Fruit fly (Drosophila melanogaster): ENCODE data around the gene Prosalpha4.
A peak's percentile ranks its signal among the peaks of the same experiment; 100 is the strongest.

Prosalpha4 gene

dm6 chrX:16270795-16271194, 5.3 kb upstream of the Prosalpha4 start, which contains the start of gene Mfe2 (continued):
- TF ChIP-seq salr (GFP tag; optimal IDR thresholded peaks at IDR 0.05) = no peak
- TF ChIP-seq vri (GFP tag; optimal IDR thresholded peaks at IDR 0.05) = peak; percentile 37
- TF ChIP-seq Sox14 (GFP tag; optimal IDR thresholded peaks at IDR 0.05) = peak; percentile 17
- peak; percentile 40 for TF ChIP-seq CG7368 (GFP tag; optimal IDR thresholded peaks at IDR 0.05)
- peak; percentile 42 for TF ChIP-seq esn (GFP tag; optimal IDR thresholded peaks at IDR 0.05)
- TF ChIP-seq fd85E (GFP tag; optimal IDR thresholded peaks at IDR 0.05) = peak; percentile 13
- TF ChIP-seq Eip93F (GFP tag; optimal IDR thresholded peaks at IDR 0.05) = no peak
- peak; percentile 24 for TF ChIP-seq Ets96B (tag; optimal IDR thresholded peaks at IDR 0.05)
- peak; percentile 20 for TF ChIP-seq CG3032 (tag; optimal IDR thresholded peaks at IDR 0.05)
- peak; percentile 28 for TF ChIP-seq CG10631 (GFP tag; optimal IDR thresholded peaks at IDR 0.05)
- no peak for TF ChIP-seq Hr4 (GFP tag; optimal IDR thresholded peaks at IDR 0.05)
- TF ChIP-seq CG9139 (GFP tag; optimal IDR thresholded peaks at IDR 0.05) = peak; percentile 76
- peak; percentile 6 for TF ChIP-seq Met (GFP tag; optimal IDR thresholded peaks at IDR 0.05)
- TF ChIP-seq svp (GFP tag) = peak; percentile 89
- TF ChIP-seq CG6163 (GFP tag; IDR thresholded peaks at IDR 0.05) = peak; percentile 21; the same call in 1 of the 3 replicates
- TF ChIP-seq CG6792 (GFP tag; optimal IDR thresholded peaks at IDR 0.05) = no peak
- TF ChIP-seq OdsH (GFP tag; optimal IDR thresholded peaks at IDR 0.05) = no peak
- peak; percentile 52 for TF ChIP-seq CG6808 (GFP tag; optimal IDR thresholded peaks at IDR 0.05)
- TF ChIP-seq CG8319 (GFP tag; optimal IDR thresholded peaks at IDR 0.05) = no peak
- TF ChIP-seq dsx (GFP tag; optimal IDR thresholded peaks at IDR 0.05; ENCODE audit: poor library complexity, severe bottlenecking) = peak; percentile 42
- TF ChIP-seq topi (GFP tag; optimal IDR thresholded peaks at IDR 0.05) = peak; percentile 52
- no peak for TF ChIP-seq Lpt (GFP tag; optimal IDR thresholded peaks at IDR 0.05)

- TF ChIP-seq Eip78C (GFP tag) = peak; percentile 11
- no peak for TF ChIP-seq CG3919 (GFP tag; optimal IDR thresholded peaks at IDR 0.05)
Measured at dm6 chrX:16275168-16275853, 759 bp upstream of the Prosalpha4 start.

dm6 chrX:16277878-16278506, 1.9 kb downstream of the Prosalpha4 start, which contains the start of gene eas:
Gene eas (plus strand): TSS chrX:16278328.
- TF ChIP-seq CG31627 (GFP tag; optimal IDR thresholded peaks at IDR 0.05) = peak; percentile 16
- TF ChIP-seq Eip75B (GFP tag; optimal IDR thresholded peaks at IDR 0.05) = no peak
- TF ChIP-seq eg (GFP tag; IDR thresholded peaks at IDR 0.05) = no peak
- TF ChIP-seq CG6792 (GFP tag; optimal IDR thresholded peaks at IDR 0.05) = no peak
- no peak for TF ChIP-seq Sox15 (GFP tag; optimal IDR thresholded peaks at IDR 0.05)
- no peak for TF ChIP-seq CG9139 (GFP tag; optimal IDR thresholded peaks at IDR 0.05)
- TF ChIP-seq Hr39 (GFP tag; optimal IDR thresholded peaks at IDR 0.05) = peak; percentile 36
- no peak for TF ChIP-seq pdm3 (GFP tag; optimal IDR thresholded peaks at IDR 0.05)
- no peak for TF ChIP-seq fd85E (GFP tag; optimal IDR thresholded peaks at IDR 0.05)
- TF ChIP-seq acj6 (GFP tag; optimal IDR thresholded peaks at IDR 0.05) = peak; percentile 27
- no peak for TF ChIP-seq CG11294 (GFP tag; IDR thresholded peaks at IDR 0.05)
- TF ChIP-seq CG8632 (GFP tag; optimal IDR thresholded peaks at IDR 0.05) = no peak
- no peak for TF ChIP-seq CG6276 (GFP tag; optimal IDR thresholded peaks at IDR 0.05)
- TF ChIP-seq CG3032 (tag; optimal IDR thresholded peaks at IDR 0.05) = no peak
- TF ChIP-seq Met (GFP tag; optimal IDR thresholded peaks at IDR 0.05) = no peak
- TF ChIP-seq CG6163 (GFP tag; IDR thresholded peaks at IDR 0.05) = 0 out of 3 replicates have a peak, but pooled peaks have one; percentile 7
- TF ChIP-seq CG3919 (GFP tag; optimal IDR thresholded peaks at IDR 0.05) = no peak
- peak; percentile 16 for TF ChIP-seq lz (GFP tag; optimal IDR thresholded peaks at IDR 0.05)
- TF ChIP-seq Ets21C (GFP tag; optimal IDR thresholded peaks at IDR 0.05) = no peak
- peak; percentile 55 for TF ChIP-seq Eip78C (GFP tag)
- no peak for TF ChIP-seq dsx (GFP tag; optimal IDR thresholded peaks at IDR 0.05; ENCODE audit: poor library complexity, severe bottlenecking)
- no peak for TF ChIP-seq CG8319 (GFP tag; optimal IDR thresholded peaks at IDR 0.05)
- no peak for TF ChIP-seq Smox (GFP tag; optimal IDR thresholded peaks at IDR 0.05)
- no peak for TF ChIP-seq fd59A (GFP tag; optimal IDR thresholded peaks at IDR 0.05)
- no peak for TF ChIP-seq CG10669 (GFP tag; optimal IDR thresholded peaks at IDR 0.05)
- TF ChIP-seq salr (GFP tag; optimal IDR thresholded peaks at IDR 0.05) = peak in 1 of 2 experiments; percentile 7
- no peak for TF ChIP-seq dac (GFP tag; optimal IDR thresholded peaks at IDR 0.05)
- TF ChIP-seq esn (GFP tag; optimal IDR thresholded peaks at IDR 0.05) = peak; percentile 31
- no peak for TF ChIP-seq CG8119 (GFP tag; IDR thresholded peaks at IDR 0.05)
- no peak for TF ChIP-seq Hr4 (GFP tag; optimal IDR thresholded peaks at IDR 0.05)
- no peak for TF ChIP-seq ss (GFP tag; optimal IDR thresholded peaks at IDR 0.05)
- TF ChIP-seq CG15336 (GFP tag; IDR thresholded peaks at IDR 0.05) = no peak
- no peak for TF ChIP-seq CG6808 (GFP tag; optimal IDR thresholded peaks at IDR 0.05)
- no peak for TF ChIP-seq CG16779 (tag; optimal IDR thresholded peaks at IDR 0.05)
- TF ChIP-seq CG11902 (GFP tag; optimal IDR thresholded peaks at IDR 0.05) = no peak

Data from whole organism, prepupa.